Fruit fly (Drosophila melanogaster) whole organism, embryonic: ENCODE data around the gene CG9920.

Experiments
- ATbp ChIP-seq: fragments of 200-800 bp; sonication (Bioruptor generic); optimal IDR thresholded peaks from 2 replicates; lab custom pipeline; 2017; ENCODE audit warnings: missing biosample characterization, mild to moderate bottlenecking, missing genetic modification characterization, missing genetic modification reagents
- Asciz ChIP-seq: fragments of 200-800 bp; sonication (Bioruptor generic); optimal IDR thresholded peaks from 2 replicates; lab custom pipeline; 2017; ENCODE audit warnings: missing biosample characterization, mild to moderate bottlenecking, missing genetic modification characterization, missing genetic modification reagents
- CG10321 ChIP-seq: fragments of 200-800 bp; sonication (Bioruptor generic); IDR thresholded peaks from 2 replicates; pipeline ENCODE4 v1.3.6; 2022; ENCODE audit warnings: missing biosample characterization, missing genetic modification characterization
- CG11696 ChIP-seq: fragments of 200-800 bp; sonication (Bioruptor generic); IDR thresholded peaks from 2 replicates; pipeline ENCODE4 v1.3.6; 2022; ENCODE audit warnings: missing biosample characterization, missing genetic modification characterization
- CG14050 ChIP-seq: fragments of 200-800 bp; sonication (Bioruptor generic); IDR thresholded peaks from 3 replicates; pipeline ENCODE4 v1.3.6; 2022; ENCODE audit warnings: missing biosample characterization, missing genetic modification characterization
- CG14441 ChIP-seq: fragments of 200-800 bp; sonication (Bioruptor generic); IDR thresholded peaks from 2 replicates; pipeline ENCODE4 v1.3.6; 2022; ENCODE audit warnings: missing biosample characterization, missing genetic modification characterization
- CG1529 ChIP-seq: fragments of 200-800 bp; sonication (Bioruptor generic); optimal IDR thresholded peaks from 3 replicates; lab custom pipeline; 2018; ENCODE audit warnings: missing biosample characterization, missing genetic modification characterization
- CG1647 ChIP-seq: fragments of 200-800 bp; sonication (Bioruptor generic); optimal IDR thresholded peaks from 3 replicates; lab custom pipeline; 2016; ENCODE audit warnings: missing biosample characterization, missing genetic modification characterization
- CG16815 ChIP-seq: fragments of 200-800 bp; sonication (Bioruptor generic); optimal IDR thresholded peaks from 3 replicates; lab custom pipeline; 2017; ENCODE audit warnings: missing biosample characterization, mild to moderate bottlenecking, missing genetic modification characterization
- CG17361 ChIP-seq: fragments of 200-800 bp; sonication (Bioruptor generic); IDR thresholded peaks from 3 replicates; pipeline ENCODE4 v1.3.6; 2022; ENCODE audit warnings: missing biosample characterization, missing genetic modification characterization
- CG18599 ChIP-seq: fragments of 200-800 bp; sonication (Bioruptor generic); optimal IDR thresholded peaks from 3 replicates; lab custom pipeline; 2017; ENCODE audit warnings: missing biosample characterization, missing genetic modification characterization, mild to moderate bottlenecking, moderate library complexity, missing genetic modification reagents
- CG2678 ChIP-seq: fragments of 200-800 bp; sonication (Bioruptor generic); optimal IDR thresholded peaks from 3 replicates; lab custom pipeline; 2019; ENCODE audit warnings: missing biosample characterization, mild to moderate bottlenecking, missing genetic modification characterization, moderate library complexity
- CG7556 ChIP-seq: fragments of 200-800 bp; sonication (Bioruptor generic); optimal IDR thresholded peaks from 2 replicates; lab custom pipeline; 2017; ENCODE audit warnings: missing biosample characterization, mild to moderate bottlenecking, missing genetic modification characterization
- CG8478 ChIP-seq: fragments of >200 bp; optimal IDR thresholded peaks from 2 replicates; lab custom pipeline; 2018
- CG9876 ChIP-seq: fragments of 200-800 bp; sonication (Bioruptor generic); optimal IDR thresholded peaks from 2 replicates; lab custom pipeline; 2016; ENCODE audit warnings: missing biosample characterization, missing genetic modification characterization
- Ets65A ChIP-seq: fragments of 200-800 bp; sonication (Bioruptor generic); peaks from one replicate; lab custom pipeline; 2016; ENCODE audit warnings: missing biosample characterization, missing genetic modification characterization
- Hr3 ChIP-seq: fragments of 200-800 bp; sonication (Bioruptor generic); optimal IDR thresholded peaks from 3 replicates; lab custom pipeline; 2016; ENCODE audit warnings: missing biosample characterization, missing genetic modification characterization
- Hr78 ChIP-seq, 2 experiments: fragments of 200-800 bp in 1 of 2; fragments of >200 bp in 1 of 2; sonication (Bioruptor generic) in 1 of 2; optimal IDR thresholded peaks; 2 replicates each; lab custom pipeline; 2017 to 2019; ENCODE audit warnings: missing biosample characterization in 2 of 2, missing genetic modification characterization in 2 of 2, mild to moderate bottlenecking in 1 of 2, moderate library complexity in 1 of 2
- MTF-1 ChIP-seq: fragments of 200-800 bp; sonication (Bioruptor generic); optimal IDR thresholded peaks from 2 replicates; lab custom pipeline; 2018; ENCODE audit warnings: missing biosample characterization, mild to moderate bottlenecking, missing genetic modification characterization, borderline replicate concordance
- NK7.1 ChIP-seq: fragments of 200-800 bp; sonication (Bioruptor generic); optimal IDR thresholded peaks from 3 replicates; lab custom pipeline; 2016; ENCODE audit warnings: missing biosample characterization, missing genetic modification characterization
- Oli ChIP-seq: fragments of 200-800 bp; sonication (Bioruptor generic); optimal IDR thresholded peaks from 2 replicates; lab custom pipeline; 2018; ENCODE audit warnings: missing biosample characterization, mild to moderate bottlenecking, missing genetic modification characterization, moderate library complexity
- PHDP ChIP-seq: fragments of 200-800 bp; sonication (Bioruptor generic); optimal IDR thresholded peaks from 3 replicates; lab custom pipeline; 2018; ENCODE audit warnings: missing biosample characterization, mild to moderate bottlenecking, missing genetic modification characterization, moderate library complexity
- Poxn ChIP-seq: fragments of 200-800 bp; sonication (Bioruptor generic); IDR thresholded peaks from 2 replicates; pipeline ENCODE4 v1.3.6; 2022; ENCODE audit warnings: missing biosample characterization, missing genetic modification characterization
- Sry-β ChIP-seq: fragments of 200-800 bp; sonication (Bioruptor generic); optimal IDR thresholded peaks from 2 replicates; lab custom pipeline; 2018; ENCODE audit warnings: missing biosample characterization, mild to moderate bottlenecking, missing genetic modification characterization, moderate library complexity
- Taf1 ChIP-seq: fragments of 200-800 bp; sonication (Bioruptor generic); IDR thresholded peaks from 2 replicates; pipeline ENCODE4 v1.3.6; 2022; ENCODE audit warnings: missing biosample characterization, missing genetic modification characterization
- ac ChIP-seq: fragments of 200-800 bp; sonication (Bioruptor generic); optimal IDR thresholded peaks from 3 replicates; lab custom pipeline; 2017; ENCODE audit warnings: missing biosample characterization, mild to moderate bottlenecking, missing genetic modification characterization
- aop ChIP-seq: fragments of 200-800 bp; sonication (Bioruptor generic); IDR thresholded peaks from 2 replicates; pipeline ENCODE4 v1.3.6; 2022; ENCODE audit warnings: missing biosample characterization, missing genetic modification characterization
- ato ChIP-seq: fragments of 200-800 bp; sonication (Bioruptor generic); IDR thresholded peaks from 2 replicates; pipeline ENCODE4 v1.3.6; 2022; ENCODE audit warnings: missing biosample characterization, missing genetic modification characterization; ENCODE audit not compliant: partially characterized antibody
- bcd ChIP-seq: fragments of 200-800 bp; sonication (Bioruptor generic); optimal IDR thresholded peaks from 2 replicates; lab custom pipeline; 2017; ENCODE audit warnings: missing biosample characterization, mild to moderate bottlenecking, missing genetic modification characterization
- bsh ChIP-seq, 2 experiments: fragments of 200-800 bp; sonication (Bioruptor generic); optimal IDR thresholded peaks; 2 replicates each; lab custom pipeline; 2017 to 2018; ENCODE audit warnings: mild to moderate bottlenecking in 2 of 2, missing biosample characterization in 2 of 2, missing genetic modification characterization in 2 of 2, moderate library complexity in 1 of 2
- chif ChIP-seq, 2 experiments: fragments of 200-800 bp; sonication (Bioruptor generic); optimal IDR thresholded peaks; 3 replicates each; lab custom pipeline; 2016; ENCODE audit warnings: missing biosample characterization in 2 of 2, missing genetic modification characterization in 2 of 2
- crp ChIP-seq, 2 experiments: fragments of 200-800 bp; sonication (Bioruptor generic); optimal IDR thresholded peaks; 2 replicates in 1 of 2; 3 replicates in 1 of 2; lab custom pipeline; 2017; ENCODE audit warnings: missing biosample characterization in 2 of 2, missing genetic modification characterization in 2 of 2, mild to moderate bottlenecking in 1 of 2, moderate library complexity in 1 of 2
- cwo ChIP-seq: fragments of 200-800 bp; sonication (Bioruptor generic); optimal IDR thresholded peaks from 3 replicates; lab custom pipeline; 2017; ENCODE audit warnings: missing biosample characterization, missing genetic modification characterization, mild to moderate bottlenecking, moderate library complexity, missing genetic modification reagents
- disco-r ChIP-seq: fragments of 200-800 bp; sonication (Bioruptor generic); optimal IDR thresholded peaks from 2 replicates; lab custom pipeline; 2016; ENCODE audit warnings: missing biosample characterization, missing genetic modification characterization
- exex ChIP-seq: fragments of 200-800 bp; sonication (Bioruptor generic); optimal IDR thresholded peaks from 4 replicates; lab custom pipeline; 2018; ENCODE audit warnings: missing biosample characterization, mild to moderate bottlenecking, missing genetic modification characterization, moderate library complexity
- fd3F ChIP-seq: fragments of 200-800 bp; sonication (Bioruptor generic); optimal IDR thresholded peaks from 2 replicates; lab custom pipeline; 2018; ENCODE audit warnings: missing biosample characterization, mild to moderate bottlenecking, missing genetic modification characterization, moderate library complexity
- grau ChIP-seq: fragments of 200-800 bp; optimal IDR thresholded peaks from 3 replicates; lab custom pipeline; 2019; ENCODE audit warnings: missing biosample characterization, mild to moderate bottlenecking, missing genetic modification characterization, moderate library complexity
- kah ChIP-seq: fragments of 200-800 bp; sonication (Bioruptor generic); optimal IDR thresholded peaks from 2 replicates; lab custom pipeline; 2018; ENCODE audit warnings: missing biosample characterization, mild to moderate bottlenecking, missing genetic modification characterization
- ken ChIP-seq: fragments of 200-800 bp; sonication (Bioruptor generic); IDR thresholded peaks from 3 replicates; pipeline ENCODE4 v1.3.6; 2022; ENCODE audit warnings: missing biosample characterization, missing genetic modification characterization
- maf-S ChIP-seq: fragments of 200-800 bp; sonication (Bioruptor generic); optimal IDR thresholded peaks from 2 replicates; lab custom pipeline; 2016; ENCODE audit warnings: missing biosample characterization, missing genetic modification characterization
- nmo ChIP-seq: fragments of 200-800 bp; sonication (Bioruptor generic); optimal IDR thresholded peaks from 2 replicates; lab custom pipeline; 2018; ENCODE audit warnings: missing biosample characterization, mild to moderate bottlenecking, missing genetic modification characterization, moderate library complexity
- pros ChIP-seq: fragments of 200-800 bp; sonication (Bioruptor generic); optimal IDR thresholded peaks from 3 replicates; lab custom pipeline; 2019; ENCODE audit warnings: missing biosample characterization, mild to moderate bottlenecking, missing genetic modification characterization, moderate library complexity
- run ChIP-seq: fragments of 200-800 bp; sonication (Bioruptor generic); optimal IDR thresholded peaks from 3 replicates; lab custom pipeline; 2018; ENCODE audit warnings: missing biosample characterization, mild to moderate bottlenecking, missing genetic modification characterization
- schlank ChIP-seq: fragments of 200-800 bp; sonication (Bioruptor generic); optimal IDR thresholded peaks from 2 replicates; lab custom pipeline; 2018; ENCODE audit warnings: missing biosample characterization, mild to moderate bottlenecking, missing genetic modification characterization
- sd ChIP-seq: fragments of 200-800 bp; sonication (Bioruptor generic); optimal IDR thresholded peaks from 3 replicates; lab custom pipeline; 2018; ENCODE audit warnings: missing biosample characterization, mild to moderate bottlenecking, missing genetic modification characterization, moderate library complexity
- slbo ChIP-seq: fragments of 200-800 bp; sonication (Bioruptor generic); IDR thresholded peaks from 2 replicates; pipeline ENCODE4 v1.3.6; 2022; ENCODE audit warnings: missing biosample characterization, missing genetic modification characterization
- sna ChIP-seq: fragments of 200-800 bp; sonication (Bioruptor generic); IDR thresholded peaks from 2 replicates; pipeline ENCODE4 v1.3.6; 2022; ENCODE audit warnings: missing biosample characterization, missing genetic modification characterization; ENCODE audit not compliant: partially characterized antibody
- tll ChIP-seq, 2 experiments: fragments of 200-800 bp in 1 of 2; fragments of >200 bp in 1 of 2; sonication (Bioruptor generic) in 1 of 2; optimal IDR thresholded peaks; 2 replicates each; lab custom pipeline; 2017 to 2019; ENCODE audit warnings: missing biosample characterization in 2 of 2, missing genetic modification characterization in 2 of 2, mild to moderate bottlenecking in 1 of 2, moderate library complexity in 1 of 2
- toy ChIP-seq: fragments of 200-800 bp; sonication (Bioruptor generic); IDR thresholded peaks from 2 replicates; pipeline ENCODE4 v1.3.6; 2022; ENCODE audit warnings: missing biosample characterization, missing genetic modification characterization
- zfh1 ChIP-seq: fragments of 200-800 bp; sonication (Bioruptor generic); IDR thresholded peaks from 3 replicates; pipeline ENCODE4 v1.3.6; 2022; ENCODE audit warnings: missing biosample characterization, missing genetic modification characterization

Gene CG9920

dm6 chr3R:14048702-14049142 lies 49.2 kb downstream of the CG9920 start (continued):
- no peak for TF ChIP-seq ken
- TF ChIP-seq fd3F: peak; percentile 2
- no peak for TF ChIP-seq sna (GFP tag; lab: Robert Waterston, UW)
- TF ChIP-seq CG1529 (GFP tag; lab: Kevin White, UChicago): no peak
- TF ChIP-seq maf-S: no peak
- no peak for TF ChIP-seq zfh1 (GFP tag; lab: Robert Waterston, UW)
- no peak for TF ChIP-seq ac
- TF ChIP-seq bcd: no peak
- TF ChIP-seq kah (GFP tag; lab: Kevin White, UChicago): no peak
- TF ChIP-seq grau (tag; lab: Kevin White, UChicago): peak; percentile 81
- no peak for TF ChIP-seq Taf1 (GFP tag; lab: Robert Waterston, UW)
- no peak for TF ChIP-seq CG14441 (GFP tag; lab: Robert Waterston, UW)
- TF ChIP-seq CG7556 (GFP tag; lab: Kevin White, UChicago): peak; percentile 11
- TF ChIP-seq slbo (GFP tag; lab: Robert Waterston, UW): peak; percentile 38; the same call in 1 of the 2 replicates
- TF ChIP-seq Sry-β (GFP tag; lab: Kevin White, UChicago): no peak
- TF ChIP-seq run (tag; lab: Kevin White, UChicago): no peak
- peak; percentile 17 for TF ChIP-seq cwo (GFP tag; lab: Kevin White, UChicago)
- TF ChIP-seq pros (GFP tag; lab: Kevin White, UChicago): no peak
- TF ChIP-seq Ets65A (GFP tag; lab: Kevin White, UChicago): no peak
- no peak for TF ChIP-seq NK7.1 (GFP tag; lab: Kevin White, UChicago)
- no peak for TF ChIP-seq chif (GFP tag; optimal IDR thresholded peaks at IDR 0.05; lab: Kevin White, UChicago)
- peak; percentile 65 for TF ChIP-seq CG2678 (tag; lab: Kevin White, UChicago)
- TF ChIP-seq CG1647 (GFP tag; lab: Kevin White, UChicago): no peak
- no peak for TF ChIP-seq CG9876 (GFP tag; lab: Kevin White, UChicago)
- TF ChIP-seq CG14050 (GFP tag; lab: Robert Waterston, UW): no peak
- TF ChIP-seq schlank: no peak
- peak; percentile 52 for TF ChIP-seq PHDP (tag; lab: Kevin White, UChicago)
- TF ChIP-seq MTF-1 (GFP tag; lab: Kevin White, UChicago): no peak
- TF ChIP-seq ato (GFP tag; lab: Robert Waterston, UW): no peak
- peak; percentile 22 for TF ChIP-seq nmo (GFP tag; lab: Kevin White, UChicago)
- TF ChIP-seq toy: no peak
- TF ChIP-seq Oli: peak; percentile 19
- 0 out of 3 replicates have a peak, but pooled peaks have one; percentile 33 for TF ChIP-seq CG17361
- TF ChIP-seq sd (tag; lab: Kevin White, UChicago): peak; percentile 16
- no peak for TF ChIP-seq CG8478 (lab: Kevin White, UChicago)
- TF ChIP-seq crp (GFP tag; optimal IDR thresholded peaks at IDR 0.05; lab: Kevin White, UChicago): no peak
- no peak for TF ChIP-seq Poxn
- no peak for TF ChIP-seq Asciz
- no peak for TF ChIP-seq CG10321 (GFP tag; lab: Robert Waterston, UW)
- no peak for TF ChIP-seq ATbp
- no peak for TF ChIP-seq Hr3
- no peak for TF ChIP-seq CG16815 (GFP tag; lab: Kevin White, UChicago)
- peak; percentile 56 for TF ChIP-seq CG18599 (GFP tag; lab: Kevin White, UChicago)
- peak in 1 of 2 experiments; percentile 13 for TF ChIP-seq bsh (GFP tag; optimal IDR thresholded peaks at IDR 0.05; lab: Kevin White, UChicago)
- TF ChIP-seq aop (GFP tag; lab: Robert Waterston, UW): no peak
- peak; percentile 55 for TF ChIP-seq exex
- no peak for TF ChIP-seq Hr78 (GFP tag; optimal IDR thresholded peaks at IDR 0.05; lab: Kevin White, UChicago)
- TF ChIP-seq CG11696 (GFP tag; lab: Robert Waterston, UW): no peak
- TF ChIP-seq disco-r (GFP tag; lab: Kevin White, UChicago): no peak
- TF ChIP-seq tll (GFP tag; optimal IDR thresholded peaks at IDR 0.05; lab: Kevin White, UChicago): no peak
